Worm (Caenorhabditis elegans) whole organism, midembryonic: ENCODE results near the gene ttll-15.

ENCODE experiments used
- cog-1 ChIP-seq: sonication (generic microtip); optimal IDR thresholded peaks from 2 replicates; lab custom pipeline; 2016; ENCODE audit warnings: missing genetic modification characterization, missing compliant biosample characterization
- tab-1 ChIP-seq: fragments of 200-800 bp; sonication (Bioruptor generic); IDR thresholded peaks from 2 replicates; pipeline ENCODE4 v1.3.6; 2022; ENCODE audit warnings: missing genetic modification characterization, missing compliant biosample characterization

- TF ChIP-seq cog-1 (no peak), tab-1 (GFP tag; lab: Robert Waterston, UW) (no peak)
Observed at ce11 chrV:10379761-10380160, 21.4 kb downstream of the ttll-15 start.
